Worm (Caenorhabditis elegans) whole organism, L4 larva: ENCODE data around the gene ceh-43.
A peak's percentile ranks its signal among the peaks of the same experiment; 100 is the strongest.

ENCODE experiments used
- R02D3.7 ChIP-seq: fragments of 150-350 bp; sonication (generic microtip); optimal IDR thresholded peaks from 3 replicates; lab custom pipeline; 2014; ENCODE audit warnings: missing biosample characterization, missing genetic modification characterization
- dpl-1 ChIP-seq: fragments of 150-350 bp; optimal IDR thresholded peaks from 2 replicates; lab custom pipeline; 2014; ENCODE audit warnings: missing biosample characterization, missing genetic modification reagents, missing genetic modification characterization
- fos-1 ChIP-seq: fragments of 150-350 bp; optimal IDR thresholded peaks from 2 replicates; lab custom pipeline; 2014; ENCODE audit warnings: missing biosample characterization, missing genetic modification characterization
- hlh-11 ChIP-seq: fragments of 200-800 bp; sonication (Bioruptor generic); optimal IDR thresholded peaks from 2 replicates; lab custom pipeline; 2018; ENCODE audit warnings: mild to moderate bottlenecking, missing genetic modification characterization, missing compliant biosample characterization
- lir-3 ChIP-seq: sonication (generic microtip); optimal IDR thresholded peaks from 2 replicates; lab custom pipeline; 2016; ENCODE audit warnings: mild to moderate bottlenecking, missing genetic modification characterization, missing compliant biosample characterization
- mep-1 ChIP-seq: fragments of 150-350 bp; sonication (generic microtip); optimal IDR thresholded peaks from 3 replicates; lab custom pipeline; 2014; ENCODE audit warnings: missing biosample characterization, missing genetic modification characterization
- mes-2 ChIP-seq: sonication (generic microtip); optimal IDR thresholded peaks from 2 replicates; lab custom pipeline; 2016; ENCODE audit warnings: missing genotype, mild to moderate bottlenecking, missing genetic modification characterization, missing compliant biosample characterization; ENCODE audit not compliant: poor library complexity, severe bottlenecking
- nhr-10 ChIP-seq: fragments of 150-350 bp; optimal IDR thresholded peaks from 2 replicates; lab custom pipeline; 2014; ENCODE audit warnings: missing biosample characterization, missing genetic modification characterization
- nhr-28 ChIP-seq: fragments of 150-350 bp; optimal IDR thresholded peaks from 2 replicates; lab custom pipeline; 2014; ENCODE audit warnings: missing biosample characterization, missing genetic modification characterization
- nhr-41 ChIP-seq: fragments of 200-800 bp; sonication (Bioruptor generic); IDR thresholded peaks from 2 replicates; pipeline ENCODE4 v1.3.6; 2022; ENCODE audit warnings: missing genetic modification reagents, missing genetic modification characterization, missing compliant biosample characterization
- pha-4 ChIP-seq, 2 experiments: fragments of 150-350 bp in 1 of 2; fragments of 200-800 bp in 1 of 2; sonication (Bioruptor generic) in 1 of 2; IDR thresholded peaks in 1 of 2; optimal IDR thresholded peaks in 1 of 2; 2 replicates each; pipeline versions ENCODE4 v1.3.6 to Lab custom; 2014 to 2022; ENCODE audit warnings: missing genetic modification characterization in 2 of 2, missing genetic modification reagents in 2 of 2, missing biosample characterization in 1 of 2, missing compliant biosample characterization in 1 of 2
- snpc-4 ChIP-seq: fragments of 150-350 bp; optimal IDR thresholded peaks from 2 replicates; lab custom pipeline; 2014; ENCODE audit warnings: missing biosample characterization, missing genetic modification characterization
- unc-62 ChIP-seq, 3 experiments: fragments of 150-350 bp in 1 of 3; sonication (generic microtip); optimal IDR thresholded peaks in 2 of 3; peaks in 1 of 3; 1 replicate in 1 of 3; 2 replicates in 2 of 3; lab custom pipeline; 2014 to 2017; ENCODE audit warnings: missing biosample characterization in 3 of 3, missing genetic modification characterization in 3 of 3, missing genetic modification reagents in 3 of 3, missing genotype in 1 of 3
- ztf-11 ChIP-seq: fragments of 150-350 bp; optimal IDR thresholded peaks from 2 replicates; lab custom pipeline; 2014; ENCODE audit warnings: missing biosample characterization, missing genetic modification characterization

ce11 chrIII:4407144-4407543, 42.6 kb downstream of the ceh-43 start, which contains the start of gene prdx-3:
- no peak for TF ChIP-seq lir-3 (tag; lab: Kevin White, UChicago)
- TF ChIP-seq mep-1 (tag; lab: Kevin White, UChicago), result no peak
- no peak for TF ChIP-seq R02D3.7
- TF ChIP-seq mes-2 (tag; lab: Kevin White, UChicago), result no peak
- no peak for TF ChIP-seq ztf-11 (tag; lab: Kevin White, UChicago)
- no peak for TF ChIP-seq pha-4 (GFP tag; IDR thresholded peaks at IDR 0.05; lab: Robert Waterston, UW)
- no peak for TF ChIP-seq pha-4 (tag; optimal IDR thresholded peaks at IDR 0.05; lab: Kevin White, UChicago)
- TF ChIP-seq snpc-4 (tag; lab: Kevin White, UChicago), result no peak
- TF ChIP-seq dpl-1, result no peak
- peak in 1 of 2 experiments; percentile 49 for TF ChIP-seq unc-62 (GFP tag; optimal IDR thresholded peaks at IDR 0.05 in 1 of 2; lab: Kevin White, UChicago)
- TF ChIP-seq unc-62 (tag; optimal IDR thresholded peaks at IDR 0.05; lab: Kevin White, UChicago), result no peak
- TF ChIP-seq nhr-10, result no peak
- no peak for TF ChIP-seq nhr-41 (GFP tag; lab: Robert Waterston, UW)
- TF ChIP-seq fos-1, result no peak
- no peak for TF ChIP-seq nhr-28 (tag; lab: Kevin White, UChicago)
- no peak for TF ChIP-seq hlh-11
